Worm (Caenorhabditis elegans): ENCODE results near the gene H20J04.9.

- TF ChIP-seq hpl-2 (GFP tag; optimal IDR thresholded peaks at IDR 0.05) (no peak), ztf-4 (tag; optimal IDR thresholded peaks at IDR 0.05) (no peak), lin-15B (tag; optimal IDR thresholded peaks at IDR 0.05) (no peak), dsc-1 (tag; optimal IDR thresholded peaks at IDR 0.05) (no peak), unc-130 (tag; optimal IDR thresholded peaks at IDR 0.05) (no peak), unc-86 (tag; optimal IDR thresholded peaks at IDR 0.05) (no peak), nhr-90 (tag; optimal IDR thresholded peaks at IDR 0.05; ENCODE audit: poor library complexity) (no peak)
These were observed 16.5 kb upstream of the H20J04.9 start, which contains the start of gene madf-3 for ce11 chrII:4334448-4334847.

Data from whole organism, L1 larva.